Fruit fly (Drosophila melanogaster) Kc167 (cell line): ENCODE measurements around the gene PH4alphaPV.

Source experiments
- Sin3A ChIP-seq: fragments of >200 bp; optimal IDR thresholded peaks from 2 replicates; lab custom pipeline; 2018; ENCODE audit warnings: missing external identifiers
- h ChIP-seq: fragments of >200 bp; optimal IDR thresholded peaks from 3 replicates; lab custom pipeline; 2018; ENCODE audit warnings: missing external identifiers
- psq ChIP-seq: fragments of >200 bp; optimal IDR thresholded peaks from 2 replicates; lab custom pipeline; 2017; ENCODE audit warnings: missing external identifiers

DNA sequence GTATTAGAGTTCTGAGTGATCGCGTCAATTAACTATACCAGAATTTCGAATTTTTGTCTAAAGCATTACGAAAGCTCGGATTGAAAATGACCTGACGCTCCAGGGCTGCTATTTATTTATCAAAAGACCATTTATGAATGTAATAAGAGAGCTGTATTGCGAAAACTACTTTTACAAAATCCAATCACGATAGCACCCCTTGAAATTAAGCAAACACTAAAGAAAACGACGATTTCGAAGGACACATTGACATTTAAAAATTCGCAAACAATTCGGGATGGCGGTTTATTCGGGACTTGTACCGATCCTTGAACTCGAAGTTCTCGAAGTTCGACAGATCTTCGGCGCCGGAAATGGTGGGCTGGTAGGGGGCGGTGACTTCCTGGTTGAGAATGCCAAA, 47.0 kb upstream of the PH4alphaPV start, which contains the start of gene CG12069:
- TF ChIP-seq h (lab: Kevin White, UChicago) (no peak), Sin3A (lab: Kevin White, UChicago) (no peak), psq (lab: Kevin White, UChicago) (no peak)
